Worm (Caenorhabditis elegans): ENCODE results near the gene K03A1.4.

Gene K03A1.4

DNA sequence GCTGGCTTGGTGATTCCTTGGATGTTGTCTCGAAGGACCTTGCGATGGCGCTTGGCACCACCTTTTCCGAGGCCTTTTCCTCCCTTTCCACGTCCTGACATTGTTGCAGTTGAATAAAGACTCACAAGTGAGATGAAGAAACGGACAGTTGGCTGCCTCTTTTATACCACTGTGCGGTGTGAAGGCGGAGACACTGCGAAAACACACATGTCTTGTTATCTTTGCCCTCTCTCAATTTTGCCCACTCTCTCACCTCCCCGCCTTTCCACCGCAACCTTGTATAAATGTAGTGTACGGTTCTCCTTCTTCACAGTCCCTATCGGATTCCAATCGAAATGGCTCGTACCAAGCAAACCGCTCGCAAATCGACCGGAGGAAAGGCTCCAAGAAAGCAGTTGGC is 11.2 kb upstream of the K03A1.4 start, which contains the start of the genes his-38 and his-40:
Gene his-38 (minus strand): TSS at position 101 of the 400 bp plus-strand sequence.
Gene his-40 (plus strand): TSS at position 336 of the 400 bp plus-strand sequence.
- no peak for TF ChIP-seq flh-1 (GFP tag; optimal IDR thresholded peaks at IDR 0.05)
- no peak for TF ChIP-seq lsy-2 (tag; optimal IDR thresholded peaks at IDR 0.05)
- TF ChIP-seq pha-4 (tag; optimal IDR thresholded peaks at IDR 0.05) = no peak
- no peak for TF ChIP-seq lin-32 (GFP tag; optimal IDR thresholded peaks at IDR 0.05)
- no peak for TF ChIP-seq nhr-28 (tag; optimal IDR thresholded peaks at IDR 0.05)
- no peak for TF ChIP-seq sptf-1 (tag; optimal IDR thresholded peaks at IDR 0.05)
- TF ChIP-seq sem-2 (GFP tag; optimal IDR thresholded peaks at IDR 0.05) = no peak
- no peak for TF ChIP-seq unc-120 (tag; optimal IDR thresholded peaks at IDR 0.05; ENCODE audit: poor library complexity, severe bottlenecking)
- TF ChIP-seq ces-1 (GFP tag; optimal IDR thresholded peaks at IDR 0.05) = no peak
- TF ChIP-seq lin-13 (tag; optimal IDR thresholded peaks at IDR 0.05) = no peak
- no peak for TF ChIP-seq ceh-43 (GFP tag; optimal IDR thresholded peaks at IDR 0.05)
- no peak for TF ChIP-seq cnd-1 (tag; optimal IDR thresholded peaks at IDR 0.05)
- TF ChIP-seq nhr-76 (tag; optimal IDR thresholded peaks at IDR 0.05) = no peak
- TF ChIP-seq nhr-12 (tag; optimal IDR thresholded peaks at IDR 0.05) = no peak
- no peak for TF ChIP-seq ceh-83 (GFP tag; optimal IDR thresholded peaks at IDR 0.05)

DNA sequence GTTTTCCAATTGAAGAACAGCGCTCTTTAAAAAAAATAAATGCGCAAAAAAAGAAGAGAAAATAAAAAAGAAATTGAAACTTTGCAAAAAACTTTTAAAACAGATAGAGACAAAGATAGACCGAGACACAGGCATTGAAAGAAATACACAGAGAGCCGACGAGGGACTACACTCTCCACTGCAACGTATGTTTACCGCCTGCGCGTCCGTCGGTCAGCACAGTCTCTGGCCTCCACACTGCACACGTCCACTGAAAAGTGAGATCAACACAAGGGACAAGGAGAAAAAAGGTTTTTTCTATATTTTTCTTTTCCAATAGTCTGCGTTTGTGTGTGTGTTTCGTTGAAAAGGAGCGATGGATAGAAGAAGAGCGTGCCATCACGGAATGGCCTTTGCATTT is 7.9 kb upstream of the K03A1.4 start:
- TF ChIP-seq tbx-8 (GFP tag; optimal IDR thresholded peaks at IDR 0.05) (no peak), nhr-76 (tag; optimal IDR thresholded peaks at IDR 0.05) (no peak), pha-4 (tag; optimal IDR thresholded peaks at IDR 0.05) (peak; percentile 17), lin-32 (GFP tag; optimal IDR thresholded peaks at IDR 0.05) (no peak), ceh-43 (GFP tag; optimal IDR thresholded peaks at IDR 0.05) (no peak), zip-8 (tag; optimal IDR thresholded peaks at IDR 0.05) (no peak), cnd-1 (tag; optimal IDR thresholded peaks at IDR 0.05) (no peak), elt-1 (tag; optimal IDR thresholded peaks at IDR 0.05; ENCODE audit: borderline replicate concordance, insufficient read depth) (no peak), ces-1 (GFP tag; optimal IDR thresholded peaks at IDR 0.05) (peak; percentile 7), unc-39 (tag; optimal IDR thresholded peaks at IDR 0.05) (no peak), flh-1 (GFP tag; optimal IDR thresholded peaks at IDR 0.05) (no peak), ztf-11 (tag; optimal IDR thresholded peaks at IDR 0.05) (no peak), ceh-83 (GFP tag; optimal IDR thresholded peaks at IDR 0.05) (no peak), nhr-2 (tag; optimal IDR thresholded peaks at IDR 0.05) (peak; percentile 31), nhr-28 (tag; optimal IDR thresholded peaks at IDR 0.05) (no peak), elt-3 (tag; optimal IDR thresholded peaks at IDR 0.05) (no peak), mls-2 (tag; optimal IDR thresholded peaks at IDR 0.05) (no peak), unc-120 (tag; optimal IDR thresholded peaks at IDR 0.05; ENCODE audit: poor library complexity, severe bottlenecking) (peak; percentile 57), sem-2 (GFP tag; optimal IDR thresholded peaks at IDR 0.05) (no peak), lin-13 (tag; optimal IDR thresholded peaks at IDR 0.05) (no peak), snpc-4 (tag; optimal IDR thresholded peaks at IDR 0.05) (no peak), mab-5 (tag; optimal IDR thresholded peaks at IDR 0.05) (no peak)

DNA sequence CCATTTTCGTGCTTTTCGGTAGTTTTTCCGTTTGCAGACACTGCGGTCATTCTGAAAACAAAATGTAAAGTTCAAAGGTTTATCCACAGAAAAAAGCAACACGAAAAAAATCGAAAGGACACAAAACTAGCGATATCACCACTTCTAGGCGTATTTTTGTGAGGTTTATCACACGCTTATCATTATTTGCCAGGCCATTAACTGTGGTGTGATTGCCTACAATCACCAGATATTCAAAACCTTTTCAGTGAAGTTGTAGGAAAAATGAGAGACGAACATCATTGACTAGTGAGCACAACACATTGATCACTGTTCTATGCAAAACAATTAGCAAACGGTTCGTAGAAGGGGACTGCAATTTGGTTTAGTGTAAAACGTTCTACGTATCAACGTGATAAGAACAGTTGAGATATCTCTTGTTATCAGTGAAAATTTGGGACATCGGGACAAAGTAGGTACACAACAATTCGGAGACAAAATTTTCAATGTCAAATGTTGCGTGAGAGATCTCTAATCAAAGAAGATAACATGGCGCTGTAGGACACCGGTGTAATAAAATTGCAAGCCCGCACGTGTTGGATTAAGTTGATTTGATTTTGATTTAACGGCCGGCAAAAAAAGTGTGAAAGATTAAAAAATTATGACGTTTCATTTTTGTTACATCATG is 7.1 kb upstream of the K03A1.4 start, which contains the start of gene sur-5:
Gene sur-5 (minus strand): TSS at position 51 of the 667 bp plus-strand sequence.
- TF ChIP-seq elt-3 (tag; optimal IDR thresholded peaks at IDR 0.05) (peak; percentile 52), nhr-28 (tag; optimal IDR thresholded peaks at IDR 0.05) (no peak), zip-8 (tag; optimal IDR thresholded peaks at IDR 0.05) (no peak), ztf-11 (tag; optimal IDR thresholded peaks at IDR 0.05) (no peak), elt-1 (tag; optimal IDR thresholded peaks at IDR 0.05; ENCODE audit: borderline replicate concordance, insufficient read depth) (peak; percentile 59), sem-2 (GFP tag; optimal IDR thresholded peaks at IDR 0.05) (no peak), hlh-1 (tag; optimal IDR thresholded peaks at IDR 0.05) (peak; percentile 45), nhr-76 (tag; optimal IDR thresholded peaks at IDR 0.05) (no peak), ceh-43 (GFP tag; optimal IDR thresholded peaks at IDR 0.05) (no peak)

DNA sequence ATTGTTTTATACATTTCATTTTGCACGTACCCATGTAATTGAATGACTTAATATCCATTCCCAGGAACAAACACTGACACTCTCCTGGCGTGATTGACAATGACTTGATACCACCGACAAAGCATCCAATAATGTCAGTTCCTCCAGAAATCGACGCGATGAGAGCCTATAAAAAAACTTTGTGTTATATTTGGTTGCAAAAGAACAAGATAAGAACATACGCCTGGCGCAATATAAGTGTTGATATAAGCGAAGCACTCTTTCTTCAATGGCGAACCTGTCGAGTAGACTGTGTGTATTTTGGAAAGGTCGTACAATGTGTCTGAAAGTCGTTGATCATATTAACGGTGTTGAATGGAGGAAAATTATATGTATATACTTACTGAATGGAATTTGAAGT is 4.6 kb upstream of the K03A1.4 start:
- TF ChIP-seq mls-2 (tag; optimal IDR thresholded peaks at IDR 0.05) (no peak), mep-1 (tag; optimal IDR thresholded peaks at IDR 0.05) (no peak), nhr-2 (tag; optimal IDR thresholded peaks at IDR 0.05) (no peak), pha-4 (tag; optimal IDR thresholded peaks at IDR 0.05) (no peak), cnd-1 (tag; optimal IDR thresholded peaks at IDR 0.05) (no peak), unc-120 (tag; optimal IDR thresholded peaks at IDR 0.05; ENCODE audit: poor library complexity, severe bottlenecking) (no peak), lin-32 (GFP tag; optimal IDR thresholded peaks at IDR 0.05) (no peak), ztf-11 (tag; optimal IDR thresholded peaks at IDR 0.05) (no peak), zip-8 (tag; optimal IDR thresholded peaks at IDR 0.05) (no peak), elt-3 (tag; optimal IDR thresholded peaks at IDR 0.05) (no peak), hlh-1 (tag; optimal IDR thresholded peaks at IDR 0.05) (no peak), ceh-43 (GFP tag; optimal IDR thresholded peaks at IDR 0.05) (no peak)

DNA sequence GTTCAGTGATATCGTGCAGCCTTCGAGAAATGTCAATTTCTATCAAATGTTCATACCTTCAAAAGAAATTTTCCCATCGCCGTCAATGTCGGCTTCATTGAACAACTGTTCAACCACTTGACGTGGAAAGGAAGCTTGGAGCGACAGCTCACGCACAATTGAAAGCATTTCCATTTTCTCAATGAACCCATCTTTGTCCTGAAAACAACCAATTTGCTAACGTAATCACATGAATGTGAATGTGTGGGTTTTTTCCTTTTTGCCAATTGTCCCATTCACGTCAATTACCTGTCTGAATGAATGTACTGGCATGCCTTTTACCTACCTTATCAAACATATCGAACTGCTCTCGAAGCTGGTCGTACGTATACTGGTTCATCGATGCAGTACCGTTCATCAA is 2.2 kb downstream of the K03A1.4 start:
- TF ChIP-seq nhr-76 (tag; optimal IDR thresholded peaks at IDR 0.05) = no peak
- no peak for TF ChIP-seq ceh-83 (GFP tag; optimal IDR thresholded peaks at IDR 0.05)
